Fruit fly (Drosophila melanogaster) whole organism, embryonic: ENCODE measurements around the gene eIF3h.

ENCODE experiments used
- Aef1 ChIP-seq: fragments of 200-800 bp; sonication (Bioruptor generic); IDR thresholded peaks from 3 replicates; pipeline ENCODE4 v1.3.6; 2022; ENCODE audit warnings: missing biosample characterization, missing genetic modification characterization
- Asciz ChIP-seq: fragments of 200-800 bp; sonication (Bioruptor generic); optimal IDR thresholded peaks from 2 replicates; lab custom pipeline; 2017; ENCODE audit warnings: missing biosample characterization, mild to moderate bottlenecking, missing genetic modification characterization, missing genetic modification reagents
- Atf6 ChIP-seq: fragments of 200-800 bp; sonication (Bioruptor generic); IDR thresholded peaks from 2 replicates; pipeline ENCODE4 v1.3.6; 2022; ENCODE audit warnings: missing biosample characterization, missing genetic modification characterization
- B-H2 ChIP-seq: fragments of 200-800 bp; sonication (Bioruptor generic); optimal IDR thresholded peaks from 2 replicates; lab custom pipeline; 2018; ENCODE audit warnings: missing biosample characterization, mild to moderate bottlenecking, missing genetic modification characterization
- C15 ChIP-seq: fragments of 200-800 bp; sonication (Bioruptor generic); IDR thresholded peaks from 3 replicates; pipeline ENCODE4 v1.3.6; 2022; ENCODE audit warnings: missing biosample characterization, missing genetic modification characterization
- CG10267 ChIP-seq: fragments of 200-800 bp; sonication (Bioruptor generic); optimal IDR thresholded peaks from 2 replicates; lab custom pipeline; 2018; ENCODE audit warnings: missing biosample characterization, mild to moderate bottlenecking, missing genetic modification characterization, moderate library complexity
- CG11456 ChIP-seq: fragments of 200-800 bp; sonication (Bioruptor generic); IDR thresholded peaks from 3 replicates; pipeline ENCODE4 v1.3.6; 2022; ENCODE audit warnings: missing biosample characterization, missing genetic modification characterization
- CG12769 ChIP-seq: fragments of 200-800 bp; sonication (Bioruptor generic); optimal IDR thresholded peaks from 2 replicates; lab custom pipeline; 2019; ENCODE audit warnings: missing biosample characterization, mild to moderate bottlenecking, missing genetic modification characterization, moderate library complexity
- CG13123 ChIP-seq: fragments of 200-800 bp; sonication (Bioruptor generic); optimal IDR thresholded peaks from 2 replicates; lab custom pipeline; 2016; ENCODE audit warnings: missing biosample characterization, missing genetic modification characterization
- CG17912 ChIP-seq: fragments of 200-800 bp; sonication (Bioruptor generic); optimal IDR thresholded peaks from 2 replicates; lab custom pipeline; 2018; ENCODE audit warnings: missing biosample characterization, mild to moderate bottlenecking, missing genetic modification characterization
- CG2875 ChIP-seq: fragments of 200-800 bp; sonication (Bioruptor generic); optimal IDR thresholded peaks from 2 replicates; lab custom pipeline; 2017; ENCODE audit warnings: missing biosample characterization, mild to moderate bottlenecking, missing genetic modification characterization, missing genetic modification reagents
- CG31441 ChIP-seq: fragments of 200-800 bp; sonication (Bioruptor generic); IDR thresholded peaks from 2 replicates; pipeline ENCODE4 v1.3.6; 2022; ENCODE audit warnings: missing biosample characterization, missing genetic modification characterization
- CG34422 ChIP-seq: fragments of 200-800 bp; sonication (Bioruptor generic); IDR thresholded peaks from 3 replicates; pipeline ENCODE4 v1.3.6; 2022; ENCODE audit warnings: missing biosample characterization, missing genetic modification characterization
- CG4328 ChIP-seq: fragments of 200-800 bp; sonication (Bioruptor generic); optimal IDR thresholded peaks from 3 replicates; lab custom pipeline; 2017; ENCODE audit warnings: missing biosample characterization, missing genetic modification reagents, missing genetic modification characterization
- CG43689 ChIP-seq: fragments of 200-800 bp; sonication (Bioruptor generic); IDR thresholded peaks from 2 replicates; pipeline ENCODE4 v1.3.6; 2022; ENCODE audit warnings: missing biosample characterization, missing genetic modification characterization
- CG5180 ChIP-seq: fragments of 200-800 bp; sonication (Bioruptor generic); optimal IDR thresholded peaks from 3 replicates; lab custom pipeline; 2017; ENCODE audit warnings: missing biosample characterization, missing genetic modification characterization, mild to moderate bottlenecking, moderate library complexity, missing genetic modification reagents
- CG5953 ChIP-seq: fragments of 200-800 bp; sonication (Bioruptor generic); IDR thresholded peaks from 2 replicates; pipeline ENCODE4 v1.3.6; 2022; ENCODE audit warnings: missing biosample characterization, missing genetic modification characterization
- CG7271 ChIP-seq: fragments of 200-800 bp; sonication (Bioruptor generic); optimal IDR thresholded peaks from 2 replicates; lab custom pipeline; 2018; ENCODE audit warnings: missing biosample characterization, mild to moderate bottlenecking, missing genetic modification characterization, moderate library complexity
- CG8281 ChIP-seq: fragments of 200-800 bp; sonication (Bioruptor generic); optimal IDR thresholded peaks from 2 replicates; lab custom pipeline; 2018; ENCODE audit warnings: missing biosample characterization, mild to moderate bottlenecking, missing genetic modification characterization, moderate library complexity
- D19A ChIP-seq: fragments of 200-800 bp; optimal IDR thresholded peaks from 3 replicates; lab custom pipeline; 2019; ENCODE audit warnings: missing biosample characterization, mild to moderate bottlenecking, missing genetic modification characterization, moderate library complexity
- Dad ChIP-seq: fragments of 200-800 bp; sonication (Bioruptor generic); optimal IDR thresholded peaks from 3 replicates; lab custom pipeline; 2016; ENCODE audit warnings: missing biosample characterization, missing genetic modification characterization
- H15 ChIP-seq: fragments of 200-800 bp; sonication (Bioruptor generic); IDR thresholded peaks from 3 replicates; pipeline ENCODE4 v1.3.6; 2022; ENCODE audit warnings: missing biosample characterization, missing genetic modification characterization
- HmgD ChIP-seq: fragments of 200-800 bp; sonication (Bioruptor generic); optimal IDR thresholded peaks from 3 replicates; lab custom pipeline; 2016; ENCODE audit warnings: missing biosample characterization, missing genetic modification characterization
- HmgZ ChIP-seq: fragments of 200-800 bp; sonication (Bioruptor generic); optimal IDR thresholded peaks from 2 replicates; lab custom pipeline; 2018; ENCODE audit warnings: missing biosample characterization, mild to moderate bottlenecking, missing genetic modification characterization
- Med ChIP-seq: fragments of 200-800 bp; sonication (Bioruptor generic); peaks from one replicate; lab custom pipeline; 2016; ENCODE audit warnings: missing biosample characterization, missing genetic modification characterization, mild to moderate bottlenecking, inconsistent platforms, moderate library complexity
- NC2α ChIP-seq: fragments of 200-800 bp; sonication (Bioruptor generic); optimal IDR thresholded peaks from 2 replicates; lab custom pipeline; 2016; ENCODE audit warnings: missing biosample characterization, missing genetic modification characterization
- Nf-YA ChIP-seq: fragments of 200-800 bp; sonication (Bioruptor generic); IDR thresholded peaks from 2 replicates; pipeline ENCODE4 v1.3.6; 2022; ENCODE audit warnings: missing biosample characterization, missing genetic modification characterization
- abd-A ChIP-seq: fragments of 200-800 bp; sonication (Bioruptor generic); optimal IDR thresholded peaks from 3 replicates; lab custom pipeline; 2019; ENCODE audit warnings: missing biosample characterization, mild to moderate bottlenecking, missing genetic modification characterization, moderate library complexity
- al ChIP-seq: fragments of 200-800 bp; sonication (Bioruptor generic); IDR thresholded peaks from 2 replicates; pipeline ENCODE4 v1.3.6; 2022; ENCODE audit warnings: missing biosample characterization, missing genetic modification characterization
- ara ChIP-seq: fragments of 200-800 bp; sonication (Bioruptor generic); IDR thresholded peaks from 2 replicates; pipeline ENCODE4 v1.3.6; 2022; ENCODE audit warnings: missing biosample characterization, missing genetic modification characterization
- bcd ChIP-seq: fragments of 200-800 bp; sonication (Bioruptor generic); optimal IDR thresholded peaks from 2 replicates; lab custom pipeline; 2017; ENCODE audit warnings: missing biosample characterization, mild to moderate bottlenecking, missing genetic modification characterization
- cg ChIP-seq: fragments of 200-800 bp; sonication (Bioruptor generic); optimal IDR thresholded peaks from 3 replicates; lab custom pipeline; 2019; ENCODE audit warnings: missing biosample characterization, mild to moderate bottlenecking, missing genetic modification characterization, moderate library complexity
- chm ChIP-seq: fragments of 200-800 bp; sonication (Bioruptor generic); IDR thresholded peaks from 2 replicates; pipeline ENCODE4 v1.3.6; 2022; ENCODE audit warnings: missing biosample characterization, missing genetic modification characterization
- chn ChIP-seq: fragments of 200-800 bp; sonication (Bioruptor generic); optimal IDR thresholded peaks from 2 replicates; lab custom pipeline; 2016; ENCODE audit warnings: missing biosample characterization, missing genetic modification characterization
- corto ChIP-seq: fragments of 200-800 bp; sonication (Bioruptor generic); optimal IDR thresholded peaks from 2 replicates; lab custom pipeline; 2016; ENCODE audit warnings: missing biosample characterization, mild to moderate bottlenecking, missing genetic modification characterization, moderate library complexity
- dimm ChIP-seq: fragments of 200-800 bp; sonication (Bioruptor generic); IDR thresholded peaks from 2 replicates; pipeline ENCODE4 v1.3.6; 2022; ENCODE audit warnings: missing biosample characterization, missing genetic modification characterization
- fru ChIP-seq: fragments of >200 bp; optimal IDR thresholded peaks from 2 replicates; lab custom pipeline; 2017
- gcm2 ChIP-seq: fragments of 200-800 bp; sonication (Bioruptor generic); optimal IDR thresholded peaks from 2 replicates; lab custom pipeline; 2016; ENCODE audit warnings: missing biosample characterization, missing genetic modification characterization
- gro ChIP-seq: fragments of 200-800 bp; sonication (Bioruptor generic); optimal IDR thresholded peaks from 2 replicates; lab custom pipeline; 2016; ENCODE audit warnings: missing biosample characterization, missing genetic modification characterization
- inv ChIP-seq: fragments of 200-800 bp; sonication (Bioruptor generic); IDR thresholded peaks from 2 replicates; pipeline ENCODE4 v1.3.6; 2022; ENCODE audit warnings: missing biosample characterization, missing genetic modification characterization; ENCODE audit not compliant: partially characterized antibody
- lilli ChIP-seq: fragments of 200-800 bp; sonication (Bioruptor generic); optimal IDR thresholded peaks from 3 replicates; lab custom pipeline; 2016; ENCODE audit warnings: missing biosample characterization, missing genetic modification characterization
- luna ChIP-seq: fragments of 200-800 bp; sonication (Bioruptor generic); optimal IDR thresholded peaks from 2 replicates; lab custom pipeline; 2016; ENCODE audit warnings: missing biosample characterization, missing genetic modification characterization
- otp ChIP-seq: fragments of 200-800 bp; sonication (Bioruptor generic); IDR thresholded peaks from 3 replicates; pipeline ENCODE4, ENCODE4 v1.3.6; 2022; ENCODE audit warnings: missing biosample characterization, missing genetic modification characterization
- pita ChIP-seq: fragments of 200-800 bp; sonication (Bioruptor generic); optimal IDR thresholded peaks from 2 replicates; lab custom pipeline; 2017; ENCODE audit warnings: missing biosample characterization, mild to moderate bottlenecking, missing genetic modification characterization
- sens-2 ChIP-seq: fragments of 200-800 bp; sonication (Bioruptor generic); IDR thresholded peaks from 2 replicates; pipeline ENCODE4 v1.3.6; 2022; ENCODE audit warnings: missing biosample characterization, missing genetic modification characterization
- shn ChIP-seq: fragments of 200-800 bp; sonication (Bioruptor generic); optimal IDR thresholded peaks from 3 replicates; lab custom pipeline; 2016; ENCODE audit warnings: missing biosample characterization, missing genetic modification characterization
- tin ChIP-seq: fragments of 200-800 bp; sonication (Bioruptor generic); optimal IDR thresholded peaks from 3 replicates; lab custom pipeline; 2016; ENCODE audit warnings: missing biosample characterization, missing genetic modification characterization
- tna ChIP-seq: fragments of 200-800 bp; sonication (Bioruptor generic); IDR thresholded peaks from 2 replicates; pipeline ENCODE4 v1.3.6; 2022; ENCODE audit warnings: missing biosample characterization, missing genetic modification characterization; ENCODE audit not compliant: partially characterized antibody
- toy ChIP-seq: fragments of 200-800 bp; sonication (Bioruptor generic); IDR thresholded peaks from 2 replicates; pipeline ENCODE4 v1.3.6; 2022; ENCODE audit warnings: missing biosample characterization, missing genetic modification characterization
- unpg ChIP-seq: fragments of 200-800 bp; sonication (Bioruptor generic); optimal IDR thresholded peaks from 3 replicates; lab custom pipeline; 2018; ENCODE audit warnings: missing biosample characterization, mild to moderate bottlenecking, missing genetic modification characterization, moderate library complexity
- zfh1 ChIP-seq: fragments of 200-800 bp; sonication (Bioruptor generic); IDR thresholded peaks from 3 replicates; pipeline ENCODE4 v1.3.6; 2022; ENCODE audit warnings: missing biosample characterization, missing genetic modification characterization

eIF3h gene

DNA sequence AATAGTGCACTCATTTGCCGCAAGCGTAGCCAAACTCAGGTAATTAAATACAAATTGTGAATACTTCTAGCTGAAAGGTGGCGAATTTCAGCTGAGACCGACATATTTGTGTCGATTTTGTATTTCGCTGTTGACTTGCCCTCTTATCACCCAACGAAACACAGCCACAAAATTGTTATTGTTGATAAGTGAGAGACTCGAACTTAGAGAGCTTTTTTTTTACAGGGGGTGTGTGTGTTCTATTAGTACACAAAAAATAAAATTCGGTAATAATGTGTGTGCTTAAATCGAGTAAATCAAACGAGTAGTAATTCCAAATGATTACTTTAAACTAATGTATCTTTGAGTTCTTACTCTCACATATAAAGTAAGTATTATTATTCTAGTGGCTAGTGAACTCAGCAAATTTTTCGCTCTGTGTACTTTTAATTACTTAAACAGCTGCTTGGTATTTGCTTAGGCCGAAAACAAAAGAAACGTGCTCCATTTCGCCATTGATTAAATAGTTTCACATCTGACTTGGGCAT is 8.1 kb upstream of the eIF3h start (continued):
- TF ChIP-seq CG7271 (tag; lab: Kevin White, UChicago) (no peak), tin (GFP tag; lab: Kevin White, UChicago) (peak; percentile 49), CG8281 (peak; percentile 23), luna (GFP tag; lab: Kevin White, UChicago) (peak; percentile 34), CG11456 (GFP tag; lab: Robert Waterston, UW) (peak; percentile 69; the same call in 1 of the 3 replicates), C15 (GFP tag; lab: Robert Waterston, UW) (peak; percentile 55; the same call in 1 of the 3 replicates), Nf-YA (GFP tag; lab: Robert Waterston, UW) (no peak), NC2α (GFP tag; lab: Kevin White, UChicago) (no peak), H15 (GFP tag; lab: Robert Waterston, UW) (0 out of 3 replicates have a peak, but pooled peaks have one; percentile 31), CG31441 (GFP tag; lab: Robert Waterston, UW) (peak; percentile 54; the same call in 1 of the 2 replicates), ara (peak; percentile 40; the same call in 1 of the 2 replicates), CG13123 (GFP tag; lab: Kevin White, UChicago) (peak; percentile 43), CG17912 (GFP tag; lab: Kevin White, UChicago) (no peak), toy (no peak), HmgZ (tag; lab: Kevin White, UChicago) (peak; percentile 67), CG43689 (0 out of 2 replicates have a peak, but pooled peaks have one; percentile 36), cg (GFP tag; lab: Kevin White, UChicago) (peak; percentile 30), inv (GFP tag; lab: Robert Waterston, UW) (no peak), unpg (GFP tag; lab: Kevin White, UChicago) (peak; percentile 62), chn (GFP tag; lab: Kevin White, UChicago) (no peak), shn (peak; percentile 5), Atf6 (GFP tag; lab: Robert Waterston, UW) (peak; percentile 80), Med (GFP tag; lab: Kevin White, UChicago) (peak; percentile 93), al (no peak; the same call in 1 of the 2 replicates), gcm2 (peak; percentile 37), dimm (GFP tag; lab: Robert Waterston, UW) (peak; percentile 55), pita (GFP tag; lab: Kevin White, UChicago) (no peak), Aef1 (GFP tag; lab: Robert Waterston, UW) (0 out of 3 replicates have a peak, but pooled peaks have one; percentile 46), chm (GFP tag; lab: Robert Waterston, UW) (no peak), tna (no peak), CG12769 (tag; lab: Kevin White, UChicago) (peak; percentile 61), lilli (GFP tag; lab: Kevin White, UChicago) (peak; percentile 88), Dad (GFP tag; lab: Kevin White, UChicago) (no peak), D19A (tag; lab: Kevin White, UChicago) (peak; percentile 24), CG4328 (peak; percentile 46), CG34422 (no peak), gro (peak; percentile 27), Asciz (GFP tag; lab: Kevin White, UChicago) (peak; percentile 72), bcd (GFP tag; lab: Kevin White, UChicago) (peak; percentile 60), fru (no peak), abd-A (tag; lab: Kevin White, UChicago) (no peak), HmgD (peak; percentile 26), B-H2 (peak; percentile 46), CG10267 (tag; lab: Kevin White, UChicago) (peak; percentile 63), CG2875 (GFP tag; lab: Kevin White, UChicago) (peak; percentile 40), CG5180 (peak; percentile 10), CG5953 (peak; percentile 77; the same call in 1 of the 2 replicates), sens-2 (GFP tag; lab: Robert Waterston, UW) (peak; percentile 42; the same call in 1 of the 2 replicates), otp (GFP tag; lab: Robert Waterston, UW) (peak; percentile 82), zfh1 (peak; percentile 51; the same call in 1 of the 3 replicates), corto (peak; percentile 51)
